Worm (Caenorhabditis elegans): ENCODE data around the gene T25B9.5.

ce11 chrIV:10768146-10768636 is 13.6 kb upstream of the T25B9.5 start, which contains the start of gene T25B9.8:
- no peak for TF ChIP-seq ama-1 (optimal IDR thresholded peaks at IDR 0.05)
- no peak for TF ChIP-seq ets-7 (tag; optimal IDR thresholded peaks at IDR 0.05)
- TF ChIP-seq aly-1 (tag; optimal IDR thresholded peaks at IDR 0.05), result no peak
- no peak for TF ChIP-seq tbx-37 (GFP tag; conservative IDR thresholded peaks at IDR 0.05)
- no peak for TF ChIP-seq hmg-4 (GFP tag; optimal IDR thresholded peaks at IDR 0.05)
- TF ChIP-seq hnd-1 (tag; optimal IDR thresholded peaks at IDR 0.05), result no peak
- no peak for TF ChIP-seq tra-4 (tag; optimal IDR thresholded peaks at IDR 0.05)
- no peak for TF ChIP-seq flt-1 (GFP tag; IDR thresholded peaks at IDR 0.05)

All from whole organism, early embryonic.